Worm (Caenorhabditis elegans) whole organism, L4 larva: ENCODE measurements around the gene slc-17.3.

Experiments
- aly-2 ChIP-seq: sonication (generic microtip); optimal IDR thresholded peaks from 2 replicates; lab custom pipeline; 2018; ENCODE audit warnings: missing biosample characterization, missing genetic modification characterization
- ceh-20 ChIP-seq: fragments of 200-800 bp; sonication (Bioruptor generic); IDR thresholded peaks from 2 replicates; pipeline ENCODE4 v1.3.6; 2022; ENCODE audit warnings: missing genetic modification reagents, missing genetic modification characterization, missing compliant biosample characterization
- ceh-28 ChIP-seq: fragments of 150-350 bp; optimal IDR thresholded peaks from 2 replicates; lab custom pipeline; 2014; ENCODE audit warnings: missing biosample characterization, missing genetic modification reagents, missing genetic modification characterization
- gei-8 ChIP-seq: fragments of 200-800 bp; sonication (Bioruptor generic); optimal IDR thresholded peaks from 2 replicates; lab custom pipeline; 2018; ENCODE audit warnings: mild to moderate bottlenecking, missing genetic modification characterization, missing compliant biosample characterization
- hif-1 ChIP-seq, 2 experiments: sonication (generic microtip); optimal IDR thresholded peaks; 2 replicates each; lab custom pipeline; 2016 to 2017; ENCODE audit warnings: missing compliant biosample characterization in 2 of 2, missing genetic modification characterization in 2 of 2, missing genetic modification reagents in 2 of 2, missing genotype in 2 of 2, mild to moderate bottlenecking in 1 of 2
- lin-39 ChIP-seq: fragments of 150-350 bp; optimal IDR thresholded peaks from 2 replicates; lab custom pipeline; 2014; ENCODE audit warnings: missing biosample characterization, missing genetic modification reagents, missing genetic modification characterization
- mdl-1 ChIP-seq, 2 experiments: fragments of 150-350 bp in 1 of 2; sonication (generic microtip) in 1 of 2; optimal IDR thresholded peaks; 2 replicates each; lab custom pipeline; 2014 to 2017; ENCODE audit warnings: missing biosample characterization in 2 of 2, missing genetic modification characterization in 2 of 2
- pha-4 ChIP-seq, 2 experiments: fragments of 150-350 bp in 1 of 2; fragments of 200-800 bp in 1 of 2; sonication (Bioruptor generic) in 1 of 2; IDR thresholded peaks in 1 of 2; optimal IDR thresholded peaks in 1 of 2; 2 replicates each; pipeline versions ENCODE4 v1.3.6 to Lab custom; 2014 to 2022; ENCODE audit warnings: missing genetic modification characterization in 2 of 2, missing genetic modification reagents in 2 of 2, missing biosample characterization in 1 of 2, missing compliant biosample characterization in 1 of 2
- pqm-1 ChIP-seq: sonication (generic microtip); optimal IDR thresholded peaks from 2 replicates; lab custom pipeline; 2017; ENCODE audit warnings: missing biosample characterization, missing genetic modification characterization
- skn-1 ChIP-seq: fragments of 150-350 bp; optimal IDR thresholded peaks from 2 replicates; lab custom pipeline; 2014; ENCODE audit warnings: missing biosample characterization, missing genetic modification characterization
- snpc-4 ChIP-seq: fragments of 150-350 bp; optimal IDR thresholded peaks from 2 replicates; lab custom pipeline; 2014; ENCODE audit warnings: missing biosample characterization, missing genetic modification characterization
- unc-39 ChIP-seq: sonication (generic microtip); optimal IDR thresholded peaks from 2 replicates; lab custom pipeline; 2017; ENCODE audit warnings: missing biosample characterization, missing genetic modification characterization
- ztf-11 ChIP-seq: fragments of 150-350 bp; optimal IDR thresholded peaks from 2 replicates; lab custom pipeline; 2014; ENCODE audit warnings: missing biosample characterization, missing genetic modification characterization

DNA sequence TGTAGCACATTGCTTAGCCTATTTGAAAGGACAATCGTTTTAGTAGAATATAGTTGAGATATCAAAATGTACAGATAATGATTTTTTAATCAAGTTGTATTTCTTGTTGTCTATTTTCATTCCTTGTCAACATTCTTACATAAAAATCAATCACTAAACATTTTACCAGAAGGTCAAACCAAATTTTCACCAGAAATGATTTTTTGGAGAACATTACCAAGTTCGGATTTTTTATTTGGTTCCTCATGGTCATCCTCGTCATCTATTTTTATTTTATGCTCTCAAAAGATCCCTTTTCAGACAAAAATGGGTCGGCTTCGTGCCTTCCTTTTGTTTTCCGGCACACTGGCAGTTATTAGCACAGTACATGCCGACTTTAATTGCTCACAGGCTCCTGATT, 8.4 kb upstream of the slc-17.3 start, which contains the start of gene tyr-1:
- no peak for TF ChIP-seq snpc-4 (tag; lab: Kevin White, UChicago)
- TF ChIP-seq skn-1 (tag; lab: Kevin White, UChicago): no peak
- no peak for TF ChIP-seq aly-2 (tag; lab: Kevin White, UChicago)
- TF ChIP-seq gei-8 (GFP tag; lab: Kevin White, UChicago): no peak
- no peak for TF ChIP-seq ceh-28
- no peak for TF ChIP-seq ztf-11 (tag; lab: Kevin White, UChicago)
- TF ChIP-seq ceh-20: no peak
- TF ChIP-seq pha-4 (GFP tag; IDR thresholded peaks at IDR 0.05; lab: Robert Waterston, UW): no peak
- TF ChIP-seq pha-4 (tag; optimal IDR thresholded peaks at IDR 0.05; lab: Kevin White, UChicago): no peak
- TF ChIP-seq mdl-1 (tag; optimal IDR thresholded peaks at IDR 0.05; lab: Kevin White, UChicago): no peak
- no peak for TF ChIP-seq lin-39 (tag; lab: Kevin White, UChicago)
- no peak for TF ChIP-seq hif-1 (tag; optimal IDR thresholded peaks at IDR 0.05; lab: Kevin White, UChicago)
- no peak for TF ChIP-seq unc-39 (tag; lab: Kevin White, UChicago)
- no peak for TF ChIP-seq pqm-1 (tag; lab: Kevin White, UChicago)
